Fruit fly (Drosophila melanogaster): ENCODE measurements around the gene CG44088.

- no peak for TF ChIP-seq net (GFP tag; optimal IDR thresholded peaks at IDR 0.05)
- TF ChIP-seq CG16779 (tag; optimal IDR thresholded peaks at IDR 0.05), result no peak
- no peak for TF ChIP-seq CG9139 (GFP tag; optimal IDR thresholded peaks at IDR 0.05)
- TF ChIP-seq vri (GFP tag; optimal IDR thresholded peaks at IDR 0.05), result no peak
- TF ChIP-seq fkh (GFP tag; optimal IDR thresholded peaks at IDR 0.05), result no peak
- no peak for TF ChIP-seq fd85E (GFP tag; optimal IDR thresholded peaks at IDR 0.05)
- TF ChIP-seq CG11762 (GFP tag; optimal IDR thresholded peaks at IDR 0.05; ENCODE audit: insufficient read depth), result no peak
- TF ChIP-seq CG4318 (GFP tag; optimal IDR thresholded peaks at IDR 0.05), result no peak
- TF ChIP-seq esn (GFP tag; optimal IDR thresholded peaks at IDR 0.05), result no peak
- no peak for TF ChIP-seq CG31627 (GFP tag; optimal IDR thresholded peaks at IDR 0.05)
Measured at dm6 chr3R:4746189-4746771, 28.6 kb downstream of the CG44088 start.
